Worm (Caenorhabditis elegans) whole organism, L3 larva: ENCODE measurements around the gene cdh-9.

Source experiments
- R02D3.7 ChIP-seq: fragments of 150-350 bp; optimal IDR thresholded peaks from 2 replicates; lab custom pipeline; 2014; ENCODE audit warnings: missing biosample characterization, missing genetic modification characterization
- ZK546.5 ChIP-seq: sonication (generic microtip); optimal IDR thresholded peaks from 2 replicates; lab custom pipeline; 2017; ENCODE audit warnings: missing biosample characterization, missing genetic modification characterization
- aly-2 ChIP-seq: fragments of 150-350 bp; optimal IDR thresholded peaks from 2 replicates; lab custom pipeline; 2014; ENCODE audit warnings: missing biosample characterization, missing genetic modification characterization
- ama-1 ChIP-seq: fragments of 150-350 bp; optimal IDR thresholded peaks from 2 replicates; lab custom pipeline; 2018
- ceh-16 ChIP-seq: sonication (generic microtip); optimal IDR thresholded peaks from 2 replicates; lab custom pipeline; 2017; ENCODE audit warnings: missing biosample characterization, missing genetic modification characterization
- ceh-28 ChIP-seq: fragments of 150-350 bp; optimal IDR thresholded peaks from 2 replicates; lab custom pipeline; 2014; ENCODE audit warnings: missing biosample characterization, missing genetic modification reagents, missing genetic modification characterization
- ceh-82 ChIP-seq: fragments of 150-350 bp; optimal IDR thresholded peaks from 2 replicates; lab custom pipeline; 2014; ENCODE audit warnings: missing biosample characterization, missing genetic modification characterization
- ceh-9 ChIP-seq: sonication (generic microtip); optimal IDR thresholded peaks from 2 replicates; lab custom pipeline; 2018; ENCODE audit warnings: missing biosample characterization, missing genetic modification characterization
- daf-12 ChIP-seq: fragments of 150-350 bp; optimal IDR thresholded peaks from 2 replicates; lab custom pipeline; 2014; ENCODE audit warnings: missing biosample characterization, missing genetic modification reagents, missing genetic modification characterization
- egl-27 ChIP-seq: sonication (generic microtip); optimal IDR thresholded peaks from 4 replicates; lab custom pipeline; 2017; ENCODE audit warnings: missing biosample characterization, missing genetic modification reagents, missing genetic modification characterization
- egl-5 ChIP-seq: fragments of 150-350 bp; optimal IDR thresholded peaks from 2 replicates; lab custom pipeline; 2017; ENCODE audit warnings: missing biosample characterization, missing genetic modification reagents, missing genetic modification characterization, inconsistent platforms
- elt-1 ChIP-seq: fragments of 150-350 bp; optimal IDR thresholded peaks from 2 replicates; lab custom pipeline; 2014; ENCODE audit warnings: missing biosample characterization, missing genetic modification characterization
- elt-2 ChIP-seq: sonication (generic microtip); optimal IDR thresholded peaks from 2 replicates; lab custom pipeline; 2016; ENCODE audit warnings: missing genetic modification reagents, mild to moderate bottlenecking, missing genetic modification characterization, missing compliant biosample characterization
- elt-3 ChIP-seq, 3 experiments: fragments of 150-350 bp in 1 of 3; sonication (generic microtip) in 2 of 3; optimal IDR thresholded peaks; 2 replicates in 2 of 3; 4 replicates in 1 of 3; lab custom pipeline; 2014 to 2017; ENCODE audit warnings: missing biosample characterization in 3 of 3, missing genetic modification characterization in 3 of 3
- eor-1 ChIP-seq, 2 experiments: fragments of 150-350 bp; optimal IDR thresholded peaks; 2 replicates each; lab custom pipeline; 2014 to 2018; ENCODE audit warnings: missing biosample characterization in 2 of 2, missing genetic modification characterization in 2 of 2
- fkh-10 ChIP-seq: sonication (generic microtip); optimal IDR thresholded peaks from 2 replicates; lab custom pipeline; 2017; ENCODE audit warnings: missing biosample characterization, missing genetic modification reagents, missing genetic modification characterization
- fkh-2 ChIP-seq: fragments of 150-350 bp; optimal IDR thresholded peaks from 2 replicates; lab custom pipeline; 2014; ENCODE audit warnings: missing biosample characterization, missing genetic modification reagents, missing genetic modification characterization
- hmg-11 ChIP-seq: sonication (generic microtip); optimal IDR thresholded peaks from 2 replicates; lab custom pipeline; 2016; ENCODE audit warnings: missing genetic modification characterization, missing compliant biosample characterization
- lin-15B ChIP-seq: fragments of 150-350 bp; optimal IDR thresholded peaks from 2 replicates; lab custom pipeline; 2014; ENCODE audit warnings: missing biosample characterization, missing genetic modification characterization
- lin-39 ChIP-seq: fragments of 150-350 bp; optimal IDR thresholded peaks from 2 replicates; lab custom pipeline; 2018; ENCODE audit warnings: missing biosample characterization, missing genetic modification reagents, missing genetic modification characterization
- lsy-12 ChIP-seq: sonication (generic microtip); optimal IDR thresholded peaks from 2 replicates; lab custom pipeline; 2016; ENCODE audit warnings: mild to moderate bottlenecking, missing genetic modification characterization, missing compliant biosample characterization
- mdl-1 ChIP-seq: fragments of 150-350 bp; optimal IDR thresholded peaks from 2 replicates; lab custom pipeline; 2014; ENCODE audit warnings: missing biosample characterization, missing genetic modification characterization
- mml-1 ChIP-seq: fragments of 150-350 bp; sonication (generic microtip); optimal IDR thresholded peaks from 3 replicates; lab custom pipeline; 2014; ENCODE audit warnings: missing biosample characterization, missing genetic modification characterization
- nfya-1 ChIP-seq: sonication (generic microtip); optimal IDR thresholded peaks from 2 replicates; lab custom pipeline; 2017; ENCODE audit warnings: missing genetic modification characterization, mild to moderate bottlenecking, missing compliant biosample characterization, antibody characterized with exemption, moderate library complexity; ENCODE audit not compliant: insufficient read depth
- nhr-11 ChIP-seq: fragments of 150-350 bp; optimal IDR thresholded peaks from 2 replicates; lab custom pipeline; 2014; ENCODE audit warnings: missing biosample characterization, missing genetic modification characterization
- nhr-12 ChIP-seq: fragments of 150-350 bp; optimal IDR thresholded peaks from 2 replicates; lab custom pipeline; 2014; ENCODE audit warnings: missing biosample characterization, missing genetic modification characterization
- nhr-23 ChIP-seq: fragments of 150-350 bp; optimal IDR thresholded peaks from 2 replicates; lab custom pipeline; 2014; ENCODE audit warnings: missing biosample characterization, missing genetic modification reagents, missing genetic modification characterization
- nhr-25 ChIP-seq: sonication (generic microtip); optimal IDR thresholded peaks from 2 replicates; lab custom pipeline; 2017; ENCODE audit warnings: missing biosample characterization, missing genetic modification characterization
- nhr-28 ChIP-seq: fragments of 150-350 bp; optimal IDR thresholded peaks from 2 replicates; lab custom pipeline; 2014; ENCODE audit warnings: missing biosample characterization, missing genetic modification characterization
- nhr-43 ChIP-seq: sonication (generic microtip); optimal IDR thresholded peaks from 2 replicates; lab custom pipeline; 2016; ENCODE audit warnings: mild to moderate bottlenecking, missing genetic modification characterization, missing compliant biosample characterization; ENCODE audit not compliant: poor library complexity, severe bottlenecking
- nhr-67 ChIP-seq: fragments of 150-350 bp; optimal IDR thresholded peaks from 2 replicates; lab custom pipeline; 2014; ENCODE audit warnings: missing biosample characterization, missing genetic modification characterization
- nhr-76 ChIP-seq: fragments of 150-350 bp; sonication (generic microtip); optimal IDR thresholded peaks from 5 replicates; lab custom pipeline; 2014; ENCODE audit warnings: missing biosample characterization, missing genetic modification characterization
- nhr-77 ChIP-seq: fragments of 150-350 bp; optimal IDR thresholded peaks from 2 replicates; lab custom pipeline; 2014; ENCODE audit warnings: missing biosample characterization, missing genetic modification characterization
- pha-4 ChIP-seq: fragments of 150-350 bp; optimal IDR thresholded peaks from 2 replicates; lab custom pipeline; 2014; ENCODE audit warnings: missing biosample characterization, missing genetic modification reagents, missing genetic modification characterization
- pqm-1 ChIP-seq: fragments of 150-350 bp; optimal IDR thresholded peaks from 2 replicates; lab custom pipeline; 2017; ENCODE audit warnings: missing biosample characterization, missing genetic modification characterization, inconsistent platforms
- sea-2 ChIP-seq: fragments of 150-350 bp; sonication (generic microtip); optimal IDR thresholded peaks from 4 replicates; lab custom pipeline; 2014; ENCODE audit warnings: missing biosample characterization, missing genetic modification reagents, missing genetic modification characterization
- skn-1 ChIP-seq: fragments of 150-350 bp; optimal IDR thresholded peaks from 2 replicates; lab custom pipeline; 2014; ENCODE audit warnings: missing biosample characterization, missing genetic modification characterization
- snpc-4 ChIP-seq: fragments of 150-350 bp; optimal IDR thresholded peaks from 2 replicates; lab custom pipeline; 2014; ENCODE audit warnings: missing biosample characterization, missing genetic modification characterization
- tbx-2 ChIP-seq: sonication (generic microtip); optimal IDR thresholded peaks from 2 replicates; lab custom pipeline; 2016; ENCODE audit warnings: mild to moderate bottlenecking, missing genetic modification characterization, missing compliant biosample characterization
- unc-39 ChIP-seq: sonication (generic microtip); optimal IDR thresholded peaks from 4 replicates; lab custom pipeline; 2017; ENCODE audit warnings: missing biosample characterization, missing genetic modification characterization
- unc-62 ChIP-seq: fragments of 150-350 bp; sonication (generic microtip); optimal IDR thresholded peaks from 4 replicates; lab custom pipeline; 2014; ENCODE audit warnings: missing biosample characterization, missing genetic modification reagents, missing genetic modification characterization
- zag-1 ChIP-seq: fragments of 150-350 bp; optimal IDR thresholded peaks from 2 replicates; lab custom pipeline; 2014; ENCODE audit warnings: missing biosample characterization, missing genetic modification characterization
- ztf-11 ChIP-seq: fragments of 150-350 bp; optimal IDR thresholded peaks from 2 replicates; lab custom pipeline; 2014; ENCODE audit warnings: missing biosample characterization, missing genetic modification characterization
- ztf-4 ChIP-seq: fragments of 150-350 bp; optimal IDR thresholded peaks from 2 replicates; lab custom pipeline; 2014; ENCODE audit warnings: missing biosample characterization, missing genetic modification characterization

The cdh-9 gene

ce11 chrX:16579303-16579795, 15.7 kb upstream of the cdh-9 start, which contains the start of gene ser-1:
ser-1 (plus strand) TSS chrX:16579745.
- TF ChIP-seq ztf-4 (tag; lab: Kevin White, UChicago) (no peak), pha-4 (tag; lab: Kevin White, UChicago) (peak; percentile 21)

ce11 chrX:16588102-16588501, 6.9 kb upstream of the cdh-9 start:
- TF ChIP-seq pha-4 (tag; lab: Kevin White, UChicago) (no peak), unc-39 (tag; lab: Kevin White, UChicago) (no peak), sea-2 (no peak), elt-3 (tag; optimal IDR thresholded peaks at IDR 0.05; lab: Kevin White, UChicago) (no peak), nhr-25 (tag; lab: Kevin White, UChicago) (no peak), fkh-10 (GFP tag; lab: Kevin White, UChicago) (peak; percentile 82), R02D3.7 (tag; lab: Kevin White, UChicago) (no peak), nhr-76 (tag; lab: Kevin White, UChicago) (no peak)

- TF ChIP-seq nhr-67 (tag; lab: Kevin White, UChicago) (no peak), R02D3.7 (tag; lab: Kevin White, UChicago) (no peak), sea-2 (no peak), tbx-2 (tag; lab: Kevin White, UChicago) (no peak), ZK546.5 (tag; lab: Kevin White, UChicago) (no peak), nhr-28 (tag; lab: Kevin White, UChicago) (no peak), pha-4 (tag; lab: Kevin White, UChicago) (no peak), ztf-4 (tag; lab: Kevin White, UChicago) (no peak), nhr-43 (tag; lab: Kevin White, UChicago) (no peak), ceh-16 (tag; lab: Kevin White, UChicago) (no peak)
Observed at ce11 chrX:16590230-16590629, 4.8 kb upstream of the cdh-9 start.

- TF ChIP-seq R02D3.7 (tag; lab: Kevin White, UChicago) (no peak), ceh-28 (tag; lab: Kevin White, UChicago) (no peak), eor-1 (tag; optimal IDR thresholded peaks at IDR 0.05; lab: Kevin White, UChicago) (no peak), egl-27 (tag; lab: Kevin White, UChicago) (peak; percentile 33), daf-12 (tag; lab: Kevin White, UChicago) (no peak), nfya-1 (tag; lab: Kevin White, UChicago) (peak; percentile 56), ceh-82 (tag; lab: Kevin White, UChicago) (no peak), nhr-28 (tag; lab: Kevin White, UChicago) (no peak), tbx-2 (tag; lab: Kevin White, UChicago) (peak; percentile 73), ZK546.5 (tag; lab: Kevin White, UChicago) (no peak), mml-1 (tag; lab: Kevin White, UChicago) (no peak), ceh-16 (tag; lab: Kevin White, UChicago) (no peak), mdl-1 (tag; lab: Kevin White, UChicago) (no peak), pha-4 (tag; lab: Kevin White, UChicago) (peak; percentile 56), fkh-10 (GFP tag; lab: Kevin White, UChicago) (no peak), ceh-9 (no peak), sea-2 (no peak), nhr-12 (tag; lab: Kevin White, UChicago) (no peak), nhr-67 (tag; lab: Kevin White, UChicago) (no peak), ama-1 (lab: Kevin White, UChicago) (no peak), lin-39 (tag; lab: Kevin White, UChicago) (peak; percentile 80), nhr-11 (tag; lab: Kevin White, UChicago) (no peak), elt-3 (tag; optimal IDR thresholded peaks at IDR 0.05; lab: Kevin White, UChicago) (no peak), unc-62 (no peak), fkh-2 (tag; lab: Kevin White, UChicago) (no peak), lsy-12 (tag; lab: Kevin White, UChicago) (peak; percentile 59), nhr-76 (tag; lab: Kevin White, UChicago) (no peak), elt-1 (tag; lab: Kevin White, UChicago) (no peak), skn-1 (tag; lab: Kevin White, UChicago) (peak; percentile 40), nhr-23 (tag; lab: Kevin White, UChicago) (peak; percentile 47), ztf-4 (tag; lab: Kevin White, UChicago) (peak; percentile 38), pqm-1 (tag; lab: Kevin White, UChicago) (peak; percentile 36), unc-39 (tag; lab: Kevin White, UChicago) (no peak), hmg-11 (tag; lab: Kevin White, UChicago) (peak; percentile 84), nhr-43 (tag; lab: Kevin White, UChicago) (peak; percentile 79), lin-15B (tag; lab: Kevin White, UChicago) (no peak), snpc-4 (tag; lab: Kevin White, UChicago) (no peak), egl-5 (tag; lab: Kevin White, UChicago) (peak; percentile 29), zag-1 (tag; lab: Kevin White, UChicago) (no peak), nhr-77 (tag; lab: Kevin White, UChicago) (no peak), elt-2 (tag; lab: Kevin White, UChicago) (peak; percentile 38), ztf-11 (tag; lab: Kevin White, UChicago) (no peak), nhr-25 (tag; lab: Kevin White, UChicago) (peak; percentile 63), aly-2 (tag; lab: Kevin White, UChicago) (no peak)
Observed at ce11 chrX:16590803-16591202, 4.2 kb upstream of the cdh-9 start.
